Worm (Caenorhabditis elegans) whole organism, L4/young adult: ENCODE data around the gene unc-104.

Experiments
- W03F9.2 ChIP-seq: fragments of 150-350 bp; optimal IDR thresholded peaks from 2 replicates; lab custom pipeline; 2014; ENCODE audit warnings: missing biosample characterization, missing genetic modification characterization
- dao-5 ChIP-seq: sonication (generic microtip); optimal IDR thresholded peaks from 2 replicates; lab custom pipeline; 2016; ENCODE audit warnings: missing genotype, missing genetic modification characterization, moderate library complexity, missing compliant biosample characterization
- him-1 ChIP-seq: sonication (generic microtip); optimal IDR thresholded peaks from 2 replicates; lab custom pipeline; 2016; ENCODE audit warnings: missing genotype, missing genetic modification reagents, missing genetic modification characterization, missing compliant biosample characterization

DNA sequence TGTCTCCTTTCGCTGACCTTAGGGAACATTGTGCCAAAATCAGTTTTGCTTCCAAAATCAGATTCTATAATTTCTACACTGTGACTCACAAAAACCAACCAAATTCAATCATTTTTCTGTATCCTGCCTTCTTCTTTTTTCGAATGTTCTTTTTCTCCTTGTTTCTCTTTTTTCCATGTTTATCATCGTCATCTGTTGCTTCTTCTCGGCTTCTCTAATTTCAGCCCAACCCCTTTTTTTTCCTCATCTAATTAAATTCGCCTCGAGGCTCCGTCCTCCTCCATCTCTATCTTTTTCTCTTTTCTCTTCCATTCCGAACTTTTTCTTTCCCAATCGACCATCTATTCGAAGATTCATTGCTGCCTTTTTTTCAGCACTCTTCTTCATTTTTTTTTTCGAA is at the start of gene unc-104:
- TF ChIP-seq him-1 (tag; lab: Kevin White, UChicago) (no peak), W03F9.2 (tag; lab: Kevin White, UChicago) (no peak), dao-5 (tag; lab: Kevin White, UChicago) (no peak)
